Fruit fly (Drosophila melanogaster) whole organism, embryonic: Measurements from ENCODE around the gene CG11279.

Experiments
- Atf6 ChIP-seq: fragments of 200-800 bp; sonication (Bioruptor generic); IDR thresholded peaks from 2 replicates; pipeline ENCODE4 v1.3.6; 2022; ENCODE audit warnings: missing biosample characterization, missing genetic modification characterization
- CG10462 ChIP-seq: fragments of 200-800 bp; sonication (Bioruptor generic); optimal IDR thresholded peaks from 2 replicates; lab custom pipeline; 2016; ENCODE audit warnings: missing biosample characterization, missing genetic modification characterization
- CG11093 ChIP-seq: fragments of 200-800 bp; sonication (Bioruptor generic); IDR thresholded peaks from 3 replicates; pipeline ENCODE4 v1.3.6; 2022; ENCODE audit warnings: missing biosample characterization, missing genetic modification characterization
- CG11398 ChIP-seq: fragments of 200-800 bp; sonication (Bioruptor generic); optimal IDR thresholded peaks from 2 replicates; lab custom pipeline; 2016; ENCODE audit warnings: missing biosample characterization, missing genetic modification characterization
- CG11723 ChIP-seq: fragments of 200-800 bp; sonication (Bioruptor generic); optimal IDR thresholded peaks from 2 replicates; lab custom pipeline; 2017; ENCODE audit warnings: missing biosample characterization, mild to moderate bottlenecking, missing genetic modification characterization
- CG12155 ChIP-seq: fragments of 200-800 bp; sonication (Bioruptor generic); optimal IDR thresholded peaks from 3 replicates; lab custom pipeline; 2016; ENCODE audit warnings: missing biosample characterization, missing genetic modification characterization
- CG12769 ChIP-seq: fragments of 200-800 bp; sonication (Bioruptor generic); optimal IDR thresholded peaks from 2 replicates; lab custom pipeline; 2019; ENCODE audit warnings: missing biosample characterization, mild to moderate bottlenecking, missing genetic modification characterization, moderate library complexity
- CG15514 ChIP-seq: fragments of 200-800 bp; sonication (Bioruptor generic); optimal IDR thresholded peaks from 3 replicates; lab custom pipeline; 2017; ENCODE audit warnings: missing biosample characterization, missing genetic modification characterization, mild to moderate bottlenecking, moderate library complexity, missing genetic modification reagents
- CG16815 ChIP-seq: fragments of 200-800 bp; sonication (Bioruptor generic); optimal IDR thresholded peaks from 3 replicates; lab custom pipeline; 2017; ENCODE audit warnings: missing biosample characterization, mild to moderate bottlenecking, missing genetic modification characterization
- CG17328 ChIP-seq: fragments of 200-800 bp; sonication (Bioruptor generic); IDR thresholded peaks from 2 replicates; pipeline ENCODE4 v1.3.6; 2022; ENCODE audit warnings: missing biosample characterization, missing genetic modification characterization
- CG18476 ChIP-seq: fragments of 200-800 bp; sonication (Bioruptor generic); optimal IDR thresholded peaks from 2 replicates; lab custom pipeline; 2016; ENCODE audit warnings: missing biosample characterization, mild to moderate bottlenecking, missing genetic modification characterization
- CG2875 ChIP-seq: fragments of 200-800 bp; sonication (Bioruptor generic); optimal IDR thresholded peaks from 2 replicates; lab custom pipeline; 2017; ENCODE audit warnings: missing biosample characterization, mild to moderate bottlenecking, missing genetic modification characterization, missing genetic modification reagents
- CG31365 ChIP-seq: fragments of 200-800 bp; sonication (Bioruptor generic); optimal IDR thresholded peaks from 2 replicates; lab custom pipeline; 2018; ENCODE audit warnings: missing biosample characterization, mild to moderate bottlenecking, missing genetic modification characterization
- CG31388 ChIP-seq: fragments of 200-800 bp; sonication (Bioruptor generic); optimal IDR thresholded peaks from 2 replicates; lab custom pipeline; 2016; ENCODE audit warnings: missing biosample characterization, missing genetic modification characterization
- CG3281 ChIP-seq: fragments of 200-800 bp; sonication (Bioruptor generic); optimal IDR thresholded peaks from 3 replicates; lab custom pipeline; 2017; ENCODE audit warnings: missing biosample characterization, mild to moderate bottlenecking, missing genetic modification characterization
- CG4360 ChIP-seq: fragments of 200-800 bp; sonication (Bioruptor generic); IDR thresholded peaks from 2 replicates; pipeline ENCODE4 v1.3.6; 2022; ENCODE audit warnings: missing biosample characterization, missing genetic modification characterization
- CG8281 ChIP-seq: fragments of 200-800 bp; sonication (Bioruptor generic); optimal IDR thresholded peaks from 2 replicates; lab custom pipeline; 2018; ENCODE audit warnings: missing biosample characterization, mild to moderate bottlenecking, missing genetic modification characterization, moderate library complexity
- D ChIP-seq, 2 experiments: fragments of 200-800 bp in 1 of 2; fragments of >200 bp in 1 of 2; sonication (Bioruptor generic) in 1 of 2; optimal IDR thresholded peaks; 2 replicates in 1 of 2; 3 replicates in 1 of 2; lab custom pipeline; 2017; ENCODE audit warnings: mild to moderate bottlenecking in 1 of 2, missing biosample characterization in 1 of 2, missing genetic modification characterization in 1 of 2, missing genetic modification reagents in 1 of 2
- Dbx ChIP-seq: fragments of 200-800 bp; sonication (Bioruptor generic); IDR thresholded peaks from 3 replicates; pipeline ENCODE4 v1.3.6; 2022; ENCODE audit warnings: missing biosample characterization, missing genetic modification characterization
- Dip3 ChIP-seq: fragments of 200-800 bp; sonication (Bioruptor generic); optimal IDR thresholded peaks from 3 replicates; lab custom pipeline; 2016; ENCODE audit warnings: missing biosample characterization, missing genetic modification characterization
- E2f2 ChIP-seq: fragments of 200-800 bp; sonication (Bioruptor generic); IDR thresholded peaks from 2 replicates; pipeline ENCODE4 v1.3.6; 2022; ENCODE audit warnings: missing biosample characterization, missing genetic modification characterization
- Elba2 ChIP-seq: fragments of 200-800 bp; sonication (Bioruptor generic); optimal IDR thresholded peaks from 3 replicates; lab custom pipeline; 2016; ENCODE audit warnings: missing biosample characterization, missing genetic modification characterization
- Gsc ChIP-seq: fragments of 200-800 bp; sonication (Bioruptor generic); IDR thresholded peaks from 2 replicates; pipeline ENCODE4 v1.3.6; 2022; ENCODE audit warnings: missing biosample characterization, missing genetic modification characterization
- Hey ChIP-seq: fragments of 200-800 bp; sonication (Bioruptor generic); optimal IDR thresholded peaks from 3 replicates; lab custom pipeline; 2018; ENCODE audit warnings: missing biosample characterization, mild to moderate bottlenecking, missing genetic modification characterization
- Max ChIP-seq: fragments of 200-800 bp; sonication (Bioruptor generic); optimal IDR thresholded peaks from 2 replicates; lab custom pipeline; 2016; ENCODE audit warnings: missing biosample characterization, mild to moderate bottlenecking, missing genetic modification characterization
- Pdp1 ChIP-seq, 2 experiments: fragments of 200-800 bp; sonication (Bioruptor generic); optimal IDR thresholded peaks; 3 replicates each; lab custom pipeline; 2016; ENCODE audit warnings: missing biosample characterization in 2 of 2, missing genetic modification characterization in 2 of 2, mild to moderate bottlenecking in 1 of 2, moderate library complexity in 1 of 2
- ab ChIP-seq: fragments of 200-800 bp; sonication (Bioruptor generic); optimal IDR thresholded peaks from 2 replicates; lab custom pipeline; 2016; ENCODE audit warnings: missing biosample characterization, missing genetic modification characterization
- ac ChIP-seq: fragments of 200-800 bp; sonication (Bioruptor generic); optimal IDR thresholded peaks from 3 replicates; lab custom pipeline; 2017; ENCODE audit warnings: missing biosample characterization, mild to moderate bottlenecking, missing genetic modification characterization
- az2 ChIP-seq: fragments of 200-800 bp; sonication (Bioruptor generic); optimal IDR thresholded peaks from 3 replicates; lab custom pipeline; 2016; ENCODE audit warnings: missing biosample characterization, missing genetic modification characterization
- bcd ChIP-seq: fragments of 200-800 bp; sonication (Bioruptor generic); optimal IDR thresholded peaks from 2 replicates; lab custom pipeline; 2017; ENCODE audit warnings: missing biosample characterization, mild to moderate bottlenecking, missing genetic modification characterization
- cad ChIP-seq: fragments of >200 bp; optimal IDR thresholded peaks from 2 replicates; lab custom pipeline; 2017; ENCODE audit warnings: missing biosample characterization, missing genetic modification characterization
- caup ChIP-seq: fragments of 200-800 bp; sonication (Bioruptor generic); optimal IDR thresholded peaks from 3 replicates; lab custom pipeline; 2017; ENCODE audit warnings: missing biosample characterization, mild to moderate bottlenecking, missing genetic modification characterization, moderate library complexity; ENCODE audit not compliant: severe bottlenecking
- ci ChIP-seq: fragments of 200-800 bp; sonication (Bioruptor generic); IDR thresholded peaks from 3 replicates; pipeline ENCODE4 v1.3.6; 2022; ENCODE audit warnings: missing biosample characterization, missing genetic modification characterization
- corto ChIP-seq: fragments of 200-800 bp; sonication (Bioruptor generic); optimal IDR thresholded peaks from 2 replicates; lab custom pipeline; 2016; ENCODE audit warnings: missing biosample characterization, mild to moderate bottlenecking, missing genetic modification characterization, moderate library complexity
- dati ChIP-seq: fragments of 200-800 bp; sonication (Bioruptor generic); IDR thresholded peaks from 2 replicates; pipeline ENCODE4 v1.3.6; 2022; ENCODE audit warnings: missing biosample characterization, missing genetic modification characterization
- dysf ChIP-seq: fragments of 200-800 bp; sonication (Bioruptor generic); IDR thresholded peaks from 3 replicates; pipeline ENCODE4 v1.3.6; 2022; ENCODE audit warnings: missing biosample characterization, missing genetic modification characterization
- emc ChIP-seq: fragments of 200-800 bp; sonication (Bioruptor generic); optimal IDR thresholded peaks from 2 replicates; lab custom pipeline; 2016; ENCODE audit warnings: missing biosample characterization, missing genetic modification characterization
- eve ChIP-seq, 2 experiments: fragments of >200 bp; optimal IDR thresholded peaks; 2 replicates each; lab custom pipeline; 2017; ENCODE audit warnings: missing biosample characterization in 2 of 2, missing genetic modification characterization in 2 of 2
- fd96Cb ChIP-seq: fragments of 200-800 bp; sonication (Bioruptor generic); optimal IDR thresholded peaks from 2 replicates; lab custom pipeline; 2018; ENCODE audit warnings: missing biosample characterization, mild to moderate bottlenecking, missing genetic modification characterization, moderate library complexity
- h ChIP-seq: fragments of >200 bp; optimal IDR thresholded peaks from 2 replicates; lab custom pipeline; 2017
- lab ChIP-seq: fragments of 200-800 bp; sonication (Bioruptor generic); optimal IDR thresholded peaks from 3 replicates; lab custom pipeline; 2017; ENCODE audit warnings: missing biosample characterization, missing genetic modification characterization, mild to moderate bottlenecking, moderate library complexity, missing genetic modification reagents
- lbe ChIP-seq: fragments of 200-800 bp; sonication (Bioruptor generic); optimal IDR thresholded peaks from 2 replicates; lab custom pipeline; 2016; ENCODE audit warnings: missing biosample characterization, mild to moderate bottlenecking, missing genetic modification characterization
- lilli ChIP-seq: fragments of 200-800 bp; sonication (Bioruptor generic); optimal IDR thresholded peaks from 3 replicates; lab custom pipeline; 2016; ENCODE audit warnings: missing biosample characterization, missing genetic modification characterization
- lmd ChIP-seq: fragments of 200-800 bp; sonication (Bioruptor generic); IDR thresholded peaks from 2 replicates; pipeline ENCODE4 v1.3.6; 2022; ENCODE audit warnings: missing biosample characterization, missing genetic modification characterization
- pnt ChIP-seq: fragments of 200-800 bp; sonication (Bioruptor generic); optimal IDR thresholded peaks from 3 replicates; lab custom pipeline; 2016; ENCODE audit warnings: missing biosample characterization, missing genetic modification characterization
- pros ChIP-seq: fragments of 200-800 bp; sonication (Bioruptor generic); optimal IDR thresholded peaks from 3 replicates; lab custom pipeline; 2019; ENCODE audit warnings: missing biosample characterization, mild to moderate bottlenecking, missing genetic modification characterization, moderate library complexity
- twi ChIP-seq: fragments of 200-800 bp; optimal IDR thresholded peaks from 2 replicates; lab custom pipeline; 2019; ENCODE audit warnings: missing biosample characterization, mild to moderate bottlenecking, missing genetic modification characterization, moderate library complexity
- unpg ChIP-seq: fragments of 200-800 bp; sonication (Bioruptor generic); optimal IDR thresholded peaks from 3 replicates; lab custom pipeline; 2018; ENCODE audit warnings: missing biosample characterization, mild to moderate bottlenecking, missing genetic modification characterization, moderate library complexity
- usp ChIP-seq: fragments of >200 bp; optimal IDR thresholded peaks from 2 replicates; lab custom pipeline; 2017; ENCODE audit warnings: missing biosample characterization, missing genetic modification characterization
- zen ChIP-seq: fragments of 200-800 bp; sonication (Bioruptor generic); optimal IDR thresholded peaks from 3 replicates; lab custom pipeline; 2018; ENCODE audit warnings: missing biosample characterization, mild to moderate bottlenecking, missing genetic modification characterization, moderate library complexity
- zfh1 ChIP-seq: fragments of 200-800 bp; sonication (Bioruptor generic); IDR thresholded peaks from 3 replicates; pipeline ENCODE4 v1.3.6; 2022; ENCODE audit warnings: missing biosample characterization, missing genetic modification characterization

The CG11279 gene

DNA sequence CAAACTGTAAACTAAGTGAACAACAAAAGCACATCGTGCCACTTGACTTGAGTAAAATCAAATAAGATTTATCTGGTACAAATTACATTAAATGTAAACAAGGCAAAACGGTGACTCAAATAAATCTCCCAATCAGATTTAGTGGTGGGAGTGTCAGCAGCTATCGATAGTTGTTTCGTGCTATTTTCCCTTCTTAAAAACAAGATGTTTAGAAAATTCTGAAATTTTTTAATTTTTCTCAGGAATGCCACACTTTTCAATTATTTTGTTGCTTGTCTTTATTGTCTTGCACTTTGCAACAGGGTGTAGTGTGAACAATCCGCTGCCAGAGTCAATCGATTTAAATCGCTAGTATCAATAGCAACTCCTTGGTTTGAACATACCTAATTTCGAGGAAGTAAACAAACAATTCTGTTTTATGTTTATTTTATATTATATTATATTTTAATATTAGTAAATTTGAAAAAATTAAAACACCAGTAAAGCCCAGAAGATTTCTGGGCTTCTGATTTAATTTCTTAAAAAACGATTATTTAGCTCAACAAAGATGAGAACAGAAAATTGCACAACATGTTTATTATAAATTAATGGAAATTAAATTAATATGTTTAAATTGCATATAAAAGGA is 31.5 kb upstream of the CG11279 start, which contains the start of gene MICAL-like (continued):
- peak; percentile 9; the same call in 1 of the 2 replicates for TF ChIP-seq lmd (GFP tag; lab: Robert Waterston, UW)
- no peak for TF ChIP-seq emc
- TF ChIP-seq eve (GFP tag; optimal IDR thresholded peaks at IDR 0.05; lab: Kevin White, UChicago) = no peak
- no peak for TF ChIP-seq az2 (GFP tag; lab: Kevin White, UChicago)
- no peak for TF ChIP-seq usp (GFP tag; lab: Kevin White, UChicago)
- TF ChIP-seq zen = peak; percentile 61
- no peak for TF ChIP-seq CG10462 (GFP tag; lab: Kevin White, UChicago)
- no peak for TF ChIP-seq CG4360 (GFP tag; lab: Robert Waterston, UW)
- no peak for TF ChIP-seq lbe (GFP tag; lab: Kevin White, UChicago)
- TF ChIP-seq Elba2 (GFP tag; lab: Kevin White, UChicago) = no peak
- TF ChIP-seq CG17328 (GFP tag; lab: Robert Waterston, UW) = peak; percentile 16; the same call in 1 of the 2 replicates
- TF ChIP-seq CG11398 (GFP tag; lab: Kevin White, UChicago) = no peak
- TF ChIP-seq CG8281 (tag; lab: Kevin White, UChicago) = no peak
- no peak for TF ChIP-seq pros (GFP tag; lab: Kevin White, UChicago)
- no peak for TF ChIP-seq CG12769 (tag; lab: Kevin White, UChicago)
- no peak for TF ChIP-seq Gsc
- TF ChIP-seq Atf6 (GFP tag; lab: Robert Waterston, UW) = 0 out of 2 replicates have a peak, but pooled peaks have one; percentile 14
- TF ChIP-seq CG18476 = no peak
- TF ChIP-seq E2f2 (GFP tag; lab: Robert Waterston, UW) = no peak
- TF ChIP-seq lilli (GFP tag; lab: Kevin White, UChicago) = peak; percentile 27
- TF ChIP-seq CG16815 (GFP tag; lab: Kevin White, UChicago) = no peak
- no peak for TF ChIP-seq fd96Cb (tag; lab: Kevin White, UChicago)
- TF ChIP-seq Dbx (GFP tag; lab: Robert Waterston, UW) = no peak
- TF ChIP-seq CG2875 (GFP tag; lab: Kevin White, UChicago) = no peak
- TF ChIP-seq CG31365 (tag; lab: Kevin White, UChicago) = no peak
- no peak for TF ChIP-seq unpg
- no peak for TF ChIP-seq CG11723 (GFP tag; lab: Kevin White, UChicago)
- TF ChIP-seq lab (GFP tag; lab: Kevin White, UChicago) = no peak
- no peak for TF ChIP-seq caup (GFP tag; lab: Kevin White, UChicago)
- peak; percentile 19 for TF ChIP-seq CG15514
- TF ChIP-seq twi (tag; lab: Kevin White, UChicago) = no peak
- no peak for TF ChIP-seq ab (GFP tag; lab: Kevin White, UChicago)
- no peak for TF ChIP-seq corto (GFP tag; lab: Kevin White, UChicago)
- TF ChIP-seq CG3281 = no peak
- TF ChIP-seq ac (GFP tag; lab: Kevin White, UChicago) = no peak
- no peak for TF ChIP-seq CG12155 (GFP tag; lab: Kevin White, UChicago)
- no peak for TF ChIP-seq Hey (tag; lab: Kevin White, UChicago)
- TF ChIP-seq zfh1 = no peak
- TF ChIP-seq cad (GFP tag; lab: Kevin White, UChicago) = no peak
- TF ChIP-seq Pdp1 (GFP tag; optimal IDR thresholded peaks at IDR 0.05; lab: Kevin White, UChicago) = peak in 1 of 2 experiments; percentile 4
- TF ChIP-seq Dip3 (GFP tag; lab: Kevin White, UChicago) = no peak
- TF ChIP-seq CG31388 = no peak
- no peak for TF ChIP-seq bcd (GFP tag; lab: Kevin White, UChicago)
- TF ChIP-seq pnt = peak; percentile 27
- TF ChIP-seq CG11093 (GFP tag; lab: Robert Waterston, UW) = no peak
- no peak for TF ChIP-seq Max (GFP tag; lab: Kevin White, UChicago)
- TF ChIP-seq D (optimal IDR thresholded peaks at IDR 0.05; lab: Kevin White, UChicago) = no peak
- no peak for TF ChIP-seq D (GFP tag; optimal IDR thresholded peaks at IDR 0.05; lab: Kevin White, UChicago)
- TF ChIP-seq dysf = no peak
- peak; percentile 56; the same call in 1 of the 3 replicates for TF ChIP-seq ci
- no peak for TF ChIP-seq dati (GFP tag; lab: Robert Waterston, UW)
- no peak for TF ChIP-seq h (lab: Kevin White, UChicago)
